Fruit fly (Drosophila melanogaster) whole organism, prepupa: ENCODE measurements around the gene Vti1b.

Experiments used
- Blimp-1 ChIP-seq: fragments of 200-800 bp; sonication (Bioruptor generic); optimal IDR thresholded peaks from 3 replicates; lab custom pipeline; 2017; ENCODE audit warnings: missing biosample characterization, missing genetic modification characterization, mild to moderate bottlenecking, moderate library complexity, missing genetic modification reagents
- CG10631 ChIP-seq: fragments of 200-800 bp; sonication (Bioruptor generic); optimal IDR thresholded peaks from 2 replicates; lab custom pipeline; 2016; ENCODE audit warnings: missing biosample characterization, missing genetic modification characterization
- CG11294 ChIP-seq: fragments of 200-800 bp; sonication (Bioruptor generic); IDR thresholded peaks from 2 replicates; pipeline ENCODE4 v1.3.6; 2022; ENCODE audit warnings: missing biosample characterization, missing genetic modification characterization
- CG11762 ChIP-seq: fragments of 200-800 bp; sonication (Bioruptor generic); optimal IDR thresholded peaks from 3 replicates; lab custom pipeline; 2016; ENCODE audit warnings: missing biosample characterization, missing genetic modification characterization; ENCODE audit not compliant: insufficient read depth
- CG11902 ChIP-seq: fragments of 200-800 bp; sonication (Bioruptor generic); optimal IDR thresholded peaks from 3 replicates; lab custom pipeline; 2016; ENCODE audit warnings: missing biosample characterization, missing genetic modification characterization
- CG15336 ChIP-seq: fragments of 200-800 bp; sonication (Bioruptor generic); IDR thresholded peaks from 2 replicates; pipeline ENCODE4 v1.3.6; 2022; ENCODE audit warnings: missing biosample characterization, missing genetic modification characterization
- CG1621 ChIP-seq: fragments of 200-800 bp; sonication (Bioruptor generic); optimal IDR thresholded peaks from 3 replicates; lab custom pipeline; 2018; ENCODE audit warnings: missing biosample characterization, mild to moderate bottlenecking, missing genetic modification characterization
- CG16779 ChIP-seq: fragments of 200-800 bp; sonication (Bioruptor generic); optimal IDR thresholded peaks from 3 replicates; lab custom pipeline; 2017; ENCODE audit warnings: missing biosample characterization, mild to moderate bottlenecking, missing genetic modification characterization
- CG3032 ChIP-seq: fragments of 200-800 bp; optimal IDR thresholded peaks from 2 replicates; lab custom pipeline; 2019; ENCODE audit warnings: missing biosample characterization, mild to moderate bottlenecking, missing genetic modification characterization, moderate library complexity
- CG31627 ChIP-seq: fragments of 200-800 bp; sonication (Bioruptor generic); optimal IDR thresholded peaks from 3 replicates; lab custom pipeline; 2016; ENCODE audit warnings: missing biosample characterization, missing genetic modification characterization
- CG32006 ChIP-seq: fragments of 200-800 bp; sonication (Bioruptor generic); optimal IDR thresholded peaks from 3 replicates; lab custom pipeline; 2017; ENCODE audit warnings: missing biosample characterization, mild to moderate bottlenecking, missing genetic modification characterization
- CG34406 ChIP-seq: fragments of 200-800 bp; sonication (Bioruptor generic); optimal IDR thresholded peaks from 3 replicates; lab custom pipeline; 2016; ENCODE audit warnings: missing biosample characterization, missing genetic modification characterization
- CG4318 ChIP-seq: fragments of 200-800 bp; sonication (Bioruptor generic); optimal IDR thresholded peaks from 3 replicates; lab custom pipeline; 2017; ENCODE audit warnings: missing biosample characterization, mild to moderate bottlenecking, missing genetic modification characterization
- CG6163 ChIP-seq: fragments of 200-800 bp; sonication (Bioruptor generic); IDR thresholded peaks from 3 replicates; pipeline ENCODE4 v1.3.6; 2022; ENCODE audit warnings: missing biosample characterization, missing genetic modification characterization
- CG6792 ChIP-seq: fragments of 200-800 bp; sonication (Bioruptor generic); optimal IDR thresholded peaks from 3 replicates; lab custom pipeline; 2016; ENCODE audit warnings: missing biosample characterization, missing genetic modification characterization
- CG6808 ChIP-seq: fragments of 200-800 bp; sonication (Bioruptor generic); optimal IDR thresholded peaks from 3 replicates; lab custom pipeline; 2017; ENCODE audit warnings: missing biosample characterization, missing genetic modification characterization, mild to moderate bottlenecking, moderate library complexity, missing genetic modification reagents
- CG6854 ChIP-seq: fragments of 200-800 bp; sonication (Bioruptor generic); optimal IDR thresholded peaks from 2 replicates; lab custom pipeline; 2017; ENCODE audit warnings: missing biosample characterization, mild to moderate bottlenecking, missing genetic modification characterization
- CG7368 ChIP-seq: fragments of 200-800 bp; sonication (Bioruptor generic); optimal IDR thresholded peaks from 3 replicates; lab custom pipeline; 2016; ENCODE audit warnings: missing biosample characterization, missing genetic modification characterization
- CG8119 ChIP-seq: fragments of 200-800 bp; sonication (Bioruptor generic); IDR thresholded peaks from 3 replicates; pipeline ENCODE4 v1.3.6; 2022; ENCODE audit warnings: missing biosample characterization, missing genetic modification characterization
- CG8319 ChIP-seq: fragments of 200-800 bp; sonication (Bioruptor generic); optimal IDR thresholded peaks from 3 replicates; lab custom pipeline; 2016; ENCODE audit warnings: missing biosample characterization, missing genetic modification characterization
- CG8632 ChIP-seq: fragments of 200-800 bp; sonication (Bioruptor generic); optimal IDR thresholded peaks from 3 replicates; lab custom pipeline; 2016; ENCODE audit warnings: missing biosample characterization, missing genetic modification characterization
- CG9139 ChIP-seq: fragments of 200-800 bp; sonication (Bioruptor generic); optimal IDR thresholded peaks from 3 replicates; lab custom pipeline; 2017; ENCODE audit warnings: missing biosample characterization, mild to moderate bottlenecking, missing genetic modification characterization
- Eip75B ChIP-seq: fragments of 200-800 bp; sonication (Bioruptor generic); optimal IDR thresholded peaks from 3 replicates; lab custom pipeline; 2016; ENCODE audit warnings: missing biosample characterization, missing genetic modification characterization
- Eip78C ChIP-seq: fragments of 200-800 bp; sonication (Bioruptor generic); peaks from one replicate; lab custom pipeline; 2016; ENCODE audit warnings: missing biosample characterization, missing genetic modification characterization
- Eip93F ChIP-seq: fragments of 200-800 bp; sonication (Bioruptor generic); optimal IDR thresholded peaks from 2 replicates; lab custom pipeline; 2016; ENCODE audit warnings: missing biosample characterization, mild to moderate bottlenecking, missing genetic modification characterization
- Ets21C ChIP-seq: fragments of 200-800 bp; sonication (Bioruptor generic); optimal IDR thresholded peaks from 3 replicates; lab custom pipeline; 2016; ENCODE audit warnings: missing biosample characterization, missing genetic modification characterization
- Ets96B ChIP-seq: fragments of 200-800 bp; optimal IDR thresholded peaks from 2 replicates; lab custom pipeline; 2019; ENCODE audit warnings: missing biosample characterization, mild to moderate bottlenecking, missing genetic modification characterization, moderate library complexity
- Gug ChIP-seq: fragments of 200-800 bp; sonication (Bioruptor generic); IDR thresholded peaks from 2 replicates; pipeline ENCODE4 v1.3.6; 2022; ENCODE audit warnings: missing biosample characterization, missing genetic modification characterization
- Hr38 ChIP-seq: sonication (Bioruptor generic); optimal IDR thresholded peaks from 2 replicates; lab custom pipeline; 2016; ENCODE audit warnings: missing biosample characterization, missing genetic modification characterization
- Hr39 ChIP-seq: fragments of 200-800 bp; sonication (Bioruptor generic); optimal IDR thresholded peaks from 2 replicates; lab custom pipeline; 2016; ENCODE audit warnings: missing biosample characterization, missing genetic modification characterization
- Lpt ChIP-seq: fragments of 200-800 bp; sonication (Bioruptor generic); optimal IDR thresholded peaks from 3 replicates; lab custom pipeline; 2016; ENCODE audit warnings: missing biosample characterization, missing genetic modification characterization
- Smox ChIP-seq: fragments of 200-800 bp; sonication (Bioruptor generic); optimal IDR thresholded peaks from 3 replicates; lab custom pipeline; 2016; ENCODE audit warnings: missing biosample characterization, missing genetic modification characterization
- Sox102F ChIP-seq: fragments of 200-800 bp; sonication (Bioruptor generic); optimal IDR thresholded peaks from 2 replicates; lab custom pipeline; 2016; ENCODE audit warnings: missing biosample characterization, mild to moderate bottlenecking, missing genetic modification characterization
- Sox15 ChIP-seq: fragments of 200-800 bp; sonication (Bioruptor generic); optimal IDR thresholded peaks from 3 replicates; lab custom pipeline; 2016; ENCODE audit warnings: missing biosample characterization, missing genetic modification characterization
- achi ChIP-seq: fragments of 200-800 bp; sonication (Bioruptor generic); optimal IDR thresholded peaks from 3 replicates; lab custom pipeline; 2016; ENCODE audit warnings: missing biosample characterization, missing genetic modification characterization
- acj6 ChIP-seq: fragments of 200-800 bp; sonication (Bioruptor generic); optimal IDR thresholded peaks from 3 replicates; lab custom pipeline; 2016; ENCODE audit warnings: missing biosample characterization, missing genetic modification characterization
- cyc ChIP-seq: fragments of 200-800 bp; sonication (Bioruptor generic); optimal IDR thresholded peaks from 3 replicates; lab custom pipeline; 2016; ENCODE audit warnings: missing biosample characterization, missing genetic modification characterization
- dac ChIP-seq: fragments of 200-800 bp; sonication (Bioruptor generic); optimal IDR thresholded peaks from 2 replicates; lab custom pipeline; 2017; ENCODE audit warnings: missing biosample characterization, mild to moderate bottlenecking, missing genetic modification characterization
- dsx ChIP-seq: fragments of 200-800 bp; optimal IDR thresholded peaks from 3 replicates; lab custom pipeline; 2019; ENCODE audit warnings: missing biosample characterization, mild to moderate bottlenecking, missing genetic modification characterization, moderate library complexity; ENCODE audit not compliant: poor library complexity, severe bottlenecking
- eg ChIP-seq: fragments of 200-800 bp; sonication (Bioruptor generic); IDR thresholded peaks from 3 replicates; pipeline ENCODE4 v1.3.6; 2022; ENCODE audit warnings: missing biosample characterization, missing genetic modification characterization
- fd59A ChIP-seq: fragments of 200-800 bp; sonication (Bioruptor generic); optimal IDR thresholded peaks from 2 replicates; lab custom pipeline; 2017; ENCODE audit warnings: missing biosample characterization, mild to moderate bottlenecking, missing genetic modification characterization, missing genetic modification reagents
- lz ChIP-seq: fragments of 200-800 bp; sonication (Bioruptor generic); optimal IDR thresholded peaks from 3 replicates; lab custom pipeline; 2016; ENCODE audit warnings: missing biosample characterization, missing genetic modification characterization
- net ChIP-seq: fragments of 200-800 bp; sonication (Bioruptor generic); optimal IDR thresholded peaks from 3 replicates; lab custom pipeline; 2016; ENCODE audit warnings: missing biosample characterization, missing genetic modification characterization
- pdm3 ChIP-seq: fragments of 200-800 bp; sonication (Bioruptor generic); optimal IDR thresholded peaks from 3 replicates; lab custom pipeline; 2016; ENCODE audit warnings: missing biosample characterization, missing genetic modification characterization
- salr ChIP-seq, 2 experiments: fragments of 200-800 bp; sonication (Bioruptor generic); optimal IDR thresholded peaks; 3 replicates each; lab custom pipeline; 2016 to 2018; ENCODE audit warnings: missing biosample characterization in 2 of 2, missing genetic modification characterization in 2 of 2, mild to moderate bottlenecking in 1 of 2
- spab ChIP-seq: fragments of 200-800 bp; sonication (Bioruptor generic); optimal IDR thresholded peaks from 2 replicates; lab custom pipeline; 2017; ENCODE audit warnings: missing biosample characterization, mild to moderate bottlenecking, missing genetic modification characterization, missing genetic modification reagents
- ss ChIP-seq, 2 experiments: fragments of 200-800 bp; sonication (Bioruptor generic); optimal IDR thresholded peaks; 2 replicates in 1 of 2; 3 replicates in 1 of 2; lab custom pipeline; 2017 to 2018; ENCODE audit warnings: mild to moderate bottlenecking in 2 of 2, missing biosample characterization in 2 of 2, missing genetic modification characterization in 2 of 2, moderate library complexity in 1 of 2
- vri ChIP-seq: fragments of 200-800 bp; sonication (Bioruptor generic); optimal IDR thresholded peaks from 3 replicates; lab custom pipeline; 2016; ENCODE audit warnings: missing biosample characterization, mild to moderate bottlenecking, missing genetic modification characterization

The Vti1b gene

DNA sequence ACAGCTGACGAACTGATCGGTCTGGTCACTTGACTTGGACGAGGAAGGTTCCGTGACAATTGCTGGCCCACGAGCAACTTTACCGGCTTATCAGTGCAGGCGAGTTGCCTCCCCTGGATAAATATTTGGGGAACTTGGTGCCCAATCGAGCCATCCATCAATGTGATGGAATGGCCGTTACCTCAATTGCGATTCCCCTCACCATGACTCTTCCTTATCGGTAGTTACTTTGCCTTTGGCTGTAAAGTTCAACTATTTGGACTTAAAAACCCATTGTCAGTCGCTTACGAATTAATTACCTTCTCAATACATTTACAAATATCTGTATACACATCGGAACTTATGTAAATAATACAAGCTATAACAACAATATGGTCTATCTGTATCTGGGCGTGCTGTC is 7.0 kb upstream of the Vti1b start, which contains the start of gene Vha100-4:
Gene Vha100-4 (minus strand): TSS at position 16 of the 400 bp plus-strand sequence.
- no peak for TF ChIP-seq CG11762
- TF ChIP-seq Smox (GFP tag; lab: Kevin White, UChicago): no peak
- no peak for TF ChIP-seq spab (GFP tag; lab: Kevin White, UChicago)
- no peak for TF ChIP-seq Eip75B (GFP tag; lab: Kevin White, UChicago)
- TF ChIP-seq dsx: no peak
- TF ChIP-seq Hr39 (GFP tag; lab: Kevin White, UChicago): no peak
- no peak for TF ChIP-seq Ets21C (GFP tag; lab: Kevin White, UChicago)
- TF ChIP-seq Ets96B: no peak
- TF ChIP-seq Hr38: no peak
- no peak for TF ChIP-seq CG16779 (tag; lab: Kevin White, UChicago)

DNA sequence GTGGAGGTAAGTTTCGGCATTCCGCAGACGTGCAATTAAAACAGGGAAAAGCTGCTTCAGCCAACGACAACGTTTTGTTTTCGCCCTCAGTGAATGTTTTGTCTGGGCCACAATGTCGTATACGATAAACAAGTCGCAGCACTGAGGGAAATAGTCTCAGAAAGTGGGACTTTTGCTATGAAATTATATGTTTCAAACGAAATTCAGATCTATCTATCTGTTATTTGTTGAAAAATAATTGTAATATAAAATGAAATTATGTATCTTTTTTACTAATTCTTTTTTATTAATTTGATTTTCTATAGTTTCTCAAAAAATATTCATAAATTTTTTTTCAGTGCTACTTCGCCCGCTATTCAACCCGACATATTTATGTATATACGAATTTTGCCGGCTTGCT is 3.4 kb upstream of the Vti1b start:
- TF ChIP-seq salr (GFP tag; optimal IDR thresholded peaks at IDR 0.05; lab: Kevin White, UChicago) (peak in 1 of 2 experiments; percentile 78), Lpt (peak; percentile 46), Eip93F (GFP tag; lab: Kevin White, UChicago) (no peak), CG7368 (GFP tag; lab: Kevin White, UChicago) (peak; percentile 42), CG6854 (GFP tag; lab: Kevin White, UChicago) (no peak), dsx (peak; percentile 82), net (GFP tag; lab: Kevin White, UChicago) (peak; percentile 73), CG6808 (GFP tag; lab: Kevin White, UChicago) (no peak), CG8632 (peak; percentile 75), CG6792 (peak; percentile 72), CG10631 (GFP tag; lab: Kevin White, UChicago) (no peak), Hr39 (GFP tag; lab: Kevin White, UChicago) (peak; percentile 58), Sox15 (peak; percentile 39), cyc (GFP tag; lab: Kevin White, UChicago) (no peak), Eip78C (GFP tag; lab: Kevin White, UChicago) (peak; percentile 92), Ets21C (GFP tag; lab: Kevin White, UChicago) (no peak), CG15336 (GFP tag; lab: Robert Waterston, UW) (peak; percentile 88), Hr38 (no peak), CG3032 (tag; lab: Kevin White, UChicago) (peak; percentile 50), CG9139 (GFP tag; lab: Kevin White, UChicago) (peak; percentile 42), acj6 (GFP tag; lab: Kevin White, UChicago) (peak; percentile 83), CG32006 (GFP tag; lab: Kevin White, UChicago) (no peak), eg (GFP tag; lab: Robert Waterston, UW) (peak; percentile 76), dac (GFP tag; lab: Kevin White, UChicago) (no peak), CG8119 (peak; percentile 87), lz (GFP tag; lab: Kevin White, UChicago) (peak; percentile 47), Smox (GFP tag; lab: Kevin White, UChicago) (peak; percentile 69), Gug (GFP tag; lab: Robert Waterston, UW) (peak; percentile 53), CG34406 (GFP tag; lab: Kevin White, UChicago) (peak; percentile 81), spab (GFP tag; lab: Kevin White, UChicago) (peak; percentile 41), vri (GFP tag; lab: Kevin White, UChicago) (peak; percentile 38), CG6163 (peak; percentile 73; the same call in 1 of the 3 replicates), achi (GFP tag; lab: Kevin White, UChicago) (peak; percentile 82), CG31627 (GFP tag; lab: Kevin White, UChicago) (peak; percentile 64), ss (GFP tag; optimal IDR thresholded peaks at IDR 0.05; lab: Kevin White, UChicago) (no peak), pdm3 (GFP tag; lab: Kevin White, UChicago) (peak; percentile 46), Blimp-1 (GFP tag; lab: Kevin White, UChicago) (no peak), fd59A (GFP tag; lab: Kevin White, UChicago) (peak; percentile 42), Sox102F (GFP tag; lab: Kevin White, UChicago) (peak; percentile 72), Ets96B (no peak), CG11294 (GFP tag; lab: Robert Waterston, UW) (0 out of 2 replicates have a peak, but pooled peaks have one; percentile 24), CG1621 (tag; lab: Kevin White, UChicago) (peak; percentile 38), CG8319 (peak; percentile 15), CG11902 (peak; percentile 14), CG4318 (GFP tag; lab: Kevin White, UChicago) (peak; percentile 34)
